Fruit fly (Drosophila melanogaster) whole organism, embryonic: ENCODE results near the gene CG33703.

Experiments
- Aef1 ChIP-seq: fragments of 200-800 bp; sonication (Bioruptor generic); IDR thresholded peaks from 3 replicates; pipeline ENCODE4 v1.3.6; 2022; ENCODE audit warnings: missing biosample characterization, missing genetic modification characterization
- CG10321 ChIP-seq: fragments of 200-800 bp; sonication (Bioruptor generic); IDR thresholded peaks from 2 replicates; pipeline ENCODE4 v1.3.6; 2022; ENCODE audit warnings: missing biosample characterization, missing genetic modification characterization
- CG10366 ChIP-seq: fragments of 200-800 bp; sonication (Bioruptor generic); IDR thresholded peaks from 2 replicates; pipeline ENCODE4 v1.3.6; 2022; ENCODE audit warnings: missing biosample characterization, missing genetic modification characterization
- CG11504 ChIP-seq: fragments of 200-800 bp; sonication (Bioruptor generic); optimal IDR thresholded peaks from 3 replicates; lab custom pipeline; 2019; ENCODE audit warnings: missing biosample characterization, mild to moderate bottlenecking, missing genetic modification characterization, moderate library complexity
- CG12104 ChIP-seq: fragments of 200-800 bp; sonication (Bioruptor generic); optimal IDR thresholded peaks from 3 replicates; lab custom pipeline; 2016; ENCODE audit warnings: missing biosample characterization, missing genetic modification characterization
- CG1233 ChIP-seq: fragments of 200-800 bp; sonication (Bioruptor generic); optimal IDR thresholded peaks from 4 replicates; lab custom pipeline; 2018; ENCODE audit warnings: missing biosample characterization, mild to moderate bottlenecking, missing genetic modification characterization
- CG13123 ChIP-seq: fragments of 200-800 bp; sonication (Bioruptor generic); optimal IDR thresholded peaks from 2 replicates; lab custom pipeline; 2016; ENCODE audit warnings: missing biosample characterization, missing genetic modification characterization
- CG1603 ChIP-seq: fragments of 200-800 bp; sonication (Bioruptor generic); optimal IDR thresholded peaks from 2 replicates; lab custom pipeline; 2019; ENCODE audit warnings: missing biosample characterization, mild to moderate bottlenecking, missing genetic modification characterization, moderate library complexity
- CG1792 ChIP-seq: fragments of 200-800 bp; sonication (Bioruptor generic); optimal IDR thresholded peaks from 2 replicates; lab custom pipeline; 2016; ENCODE audit warnings: missing biosample characterization, missing genetic modification characterization
- CG3726 ChIP-seq: fragments of 200-800 bp; sonication (Bioruptor generic); IDR thresholded peaks from 3 replicates; pipeline ENCODE4, ENCODE4 v1.3.6; 2022; ENCODE audit warnings: missing biosample characterization, missing genetic modification characterization
- CG4820 ChIP-seq: fragments of 200-800 bp; sonication (Bioruptor generic); optimal IDR thresholded peaks from 3 replicates; lab custom pipeline; 2016; ENCODE audit warnings: missing biosample characterization, missing genetic modification characterization
- CG5245 ChIP-seq: fragments of 200-800 bp; sonication (Bioruptor generic); optimal IDR thresholded peaks from 3 replicates; lab custom pipeline; 2016; ENCODE audit warnings: missing biosample characterization, missing genetic modification characterization
- CG6254 ChIP-seq: fragments of 200-800 bp; sonication (Bioruptor generic); optimal IDR thresholded peaks from 3 replicates; lab custom pipeline; 2017; ENCODE audit warnings: mild to moderate bottlenecking, missing biosample characterization, missing genetic modification reagents, missing genetic modification characterization
- CG6854 ChIP-seq: fragments of 200-800 bp; sonication (Bioruptor generic); optimal IDR thresholded peaks from 3 replicates; lab custom pipeline; 2017; ENCODE audit warnings: missing biosample characterization, mild to moderate bottlenecking, missing genetic modification characterization
- CG7357 ChIP-seq: fragments of 200-800 bp; sonication (Bioruptor generic); IDR thresholded peaks from 3 replicates; pipeline ENCODE4 v1.3.6; 2022; ENCODE audit warnings: missing biosample characterization, missing genetic modification characterization
- CG7556 ChIP-seq: fragments of 200-800 bp; sonication (Bioruptor generic); optimal IDR thresholded peaks from 2 replicates; lab custom pipeline; 2017; ENCODE audit warnings: missing biosample characterization, mild to moderate bottlenecking, missing genetic modification characterization
- CG8089 ChIP-seq: fragments of 200-800 bp; sonication (Bioruptor generic); optimal IDR thresholded peaks from 3 replicates; lab custom pipeline; 2016; ENCODE audit warnings: missing biosample characterization, missing genetic modification characterization
- Dip3 ChIP-seq: fragments of 200-800 bp; sonication (Bioruptor generic); optimal IDR thresholded peaks from 3 replicates; lab custom pipeline; 2016; ENCODE audit warnings: missing biosample characterization, missing genetic modification characterization
- Drgx ChIP-seq: fragments of 200-800 bp; sonication (Bioruptor generic); IDR thresholded peaks from 2 replicates; pipeline ENCODE4 v1.3.6; 2022; ENCODE audit warnings: missing biosample characterization, missing genetic modification characterization
- Ets97D ChIP-seq: fragments of 200-800 bp; sonication (Bioruptor generic); optimal IDR thresholded peaks from 3 replicates; lab custom pipeline; 2016; ENCODE audit warnings: missing biosample characterization, missing genetic modification characterization
- HLH3B ChIP-seq: fragments of 200-800 bp; sonication (Bioruptor generic); IDR thresholded peaks from 2 replicates; pipeline ENCODE4 v1.3.6; 2022; ENCODE audit warnings: missing biosample characterization, missing genetic modification characterization
- Hr78 ChIP-seq, 2 experiments: fragments of 200-800 bp in 1 of 2; fragments of >200 bp in 1 of 2; sonication (Bioruptor generic) in 1 of 2; optimal IDR thresholded peaks; 2 replicates each; lab custom pipeline; 2017 to 2019; ENCODE audit warnings: missing biosample characterization in 2 of 2, missing genetic modification characterization in 2 of 2, mild to moderate bottlenecking in 1 of 2, moderate library complexity in 1 of 2
- Mad ChIP-seq: fragments of 200-800 bp; sonication (Bioruptor generic); optimal IDR thresholded peaks from 2 replicates; lab custom pipeline; 2016; ENCODE audit warnings: missing biosample characterization, missing genetic modification characterization
- Med ChIP-seq: fragments of 200-800 bp; sonication (Bioruptor generic); peaks from one replicate; lab custom pipeline; 2016; ENCODE audit warnings: missing biosample characterization, missing genetic modification characterization, mild to moderate bottlenecking, inconsistent platforms, moderate library complexity
- NFAT ChIP-seq: fragments of 200-800 bp; sonication (Bioruptor generic); IDR thresholded peaks from 2 replicates; pipeline ENCODE4 v1.3.6; 2022; ENCODE audit warnings: missing biosample characterization, missing genetic modification characterization
- Poxn ChIP-seq: fragments of 200-800 bp; sonication (Bioruptor generic); IDR thresholded peaks from 2 replicates; pipeline ENCODE4 v1.3.6; 2022; ENCODE audit warnings: missing biosample characterization, missing genetic modification characterization
- Sox102F ChIP-seq: fragments of 200-800 bp; sonication (Bioruptor generic); optimal IDR thresholded peaks from 2 replicates; lab custom pipeline; 2018; ENCODE audit warnings: missing biosample characterization, mild to moderate bottlenecking, missing genetic modification characterization, moderate library complexity
- az2 ChIP-seq: fragments of 200-800 bp; sonication (Bioruptor generic); optimal IDR thresholded peaks from 3 replicates; lab custom pipeline; 2016; ENCODE audit warnings: missing biosample characterization, missing genetic modification characterization
- ci ChIP-seq: fragments of 200-800 bp; sonication (Bioruptor generic); IDR thresholded peaks from 3 replicates; pipeline ENCODE4 v1.3.6; 2022; ENCODE audit warnings: missing biosample characterization, missing genetic modification characterization
- da ChIP-seq: fragments of 200-800 bp; sonication (Bioruptor generic); optimal IDR thresholded peaks from 2 replicates; lab custom pipeline; 2016; ENCODE audit warnings: missing biosample characterization, missing genetic modification characterization
- dmrt99B ChIP-seq: fragments of 200-800 bp; sonication (Bioruptor generic); optimal IDR thresholded peaks from 2 replicates; lab custom pipeline; 2018; ENCODE audit warnings: missing biosample characterization, mild to moderate bottlenecking, missing genetic modification characterization, moderate library complexity
- dysf ChIP-seq: fragments of 200-800 bp; sonication (Bioruptor generic); IDR thresholded peaks from 3 replicates; pipeline ENCODE4 v1.3.6; 2022; ENCODE audit warnings: missing biosample characterization, missing genetic modification characterization
- esg ChIP-seq: fragments of 200-800 bp; sonication (Bioruptor generic); conservative IDR thresholded peaks from 2 replicates; pipeline ENCODE4 v1.3.6; 2022; ENCODE audit warnings: missing biosample characterization, missing genetic modification characterization
- exex ChIP-seq: fragments of 200-800 bp; sonication (Bioruptor generic); optimal IDR thresholded peaks from 4 replicates; lab custom pipeline; 2018; ENCODE audit warnings: missing biosample characterization, mild to moderate bottlenecking, missing genetic modification characterization, moderate library complexity
- gce ChIP-seq: fragments of 200-800 bp; sonication (Bioruptor generic); IDR thresholded peaks from 3 replicates; pipeline ENCODE4 v1.3.6; 2022; ENCODE audit warnings: missing biosample characterization, missing genetic modification characterization
- gem ChIP-seq: fragments of 200-800 bp; sonication (Bioruptor generic); optimal IDR thresholded peaks from 2 replicates; lab custom pipeline; 2019; ENCODE audit warnings: missing biosample characterization, mild to moderate bottlenecking, missing genetic modification characterization, moderate library complexity
- hkb ChIP-seq, 2 experiments: fragments of 200-800 bp in 1 of 2; fragments of >200 bp in 1 of 2; sonication (Bioruptor generic) in 1 of 2; IDR thresholded peaks in 1 of 2; optimal IDR thresholded peaks in 1 of 2; 2 replicates each; pipeline versions ENCODE4 v1.3.6 to Lab custom; 2017 to 2022; ENCODE audit warnings: missing biosample characterization in 1 of 2, missing genetic modification characterization in 1 of 2
- oc ChIP-seq: fragments of 200-800 bp; sonication (Bioruptor generic); optimal IDR thresholded peaks from 2 replicates; lab custom pipeline; 2018; ENCODE audit warnings: missing biosample characterization, mild to moderate bottlenecking, missing genetic modification characterization, moderate library complexity
- pan ChIP-seq, 4 experiments: fragments of >200 bp in 3 of 4; fragments of 200-800 bp in 1 of 4; sonication (Bioruptor generic) in 1 of 4; optimal IDR thresholded peaks in 3 of 4; IDR thresholded peaks in 1 of 4; 2 replicates each; pipeline versions ENCODE4 v1.3.6 to Lab custom; 2017 to 2022; ENCODE audit warnings: missing biosample characterization in 2 of 4, missing genetic modification characterization in 2 of 4, mixed read lengths in 1 of 4
- row ChIP-seq: fragments of 200-800 bp; sonication (Bioruptor generic); IDR thresholded peaks from 3 replicates; pipeline ENCODE4 v1.3.6; 2022; ENCODE audit warnings: missing biosample characterization, missing genetic modification characterization
- sisA ChIP-seq: fragments of 200-800 bp; sonication (Bioruptor generic); IDR thresholded peaks from 2 replicates; pipeline ENCODE4 v1.3.6; 2022; ENCODE audit warnings: missing biosample characterization, missing genetic modification characterization
- slbo ChIP-seq: fragments of 200-800 bp; sonication (Bioruptor generic); IDR thresholded peaks from 2 replicates; pipeline ENCODE4 v1.3.6; 2022; ENCODE audit warnings: missing biosample characterization, missing genetic modification characterization
- tgo ChIP-seq: fragments of 200-800 bp; sonication (Bioruptor generic); IDR thresholded peaks from 3 replicates; pipeline ENCODE4 v1.3.6; 2022; ENCODE audit warnings: missing biosample characterization, missing genetic modification characterization
- trh ChIP-seq: fragments of 200-800 bp; sonication (Bioruptor generic); optimal IDR thresholded peaks from 2 replicates; lab custom pipeline; 2016; ENCODE audit warnings: missing biosample characterization, missing genetic modification characterization
- vvl ChIP-seq: fragments of 200-800 bp; sonication (Bioruptor generic); IDR thresholded peaks from 2 replicates; pipeline ENCODE4 v1.3.6; 2022; ENCODE audit warnings: missing biosample characterization, missing genetic modification characterization
- z ChIP-seq: fragments of 200-800 bp; sonication (Bioruptor generic); IDR thresholded peaks from 3 replicates; pipeline ENCODE4 v1.3.6; 2022; ENCODE audit warnings: missing biosample characterization, missing genetic modification characterization
- zen ChIP-seq: fragments of 200-800 bp; sonication (Bioruptor generic); optimal IDR thresholded peaks from 3 replicates; lab custom pipeline; 2018; ENCODE audit warnings: missing biosample characterization, mild to moderate bottlenecking, missing genetic modification characterization, moderate library complexity

The CG33703 gene

DNA sequence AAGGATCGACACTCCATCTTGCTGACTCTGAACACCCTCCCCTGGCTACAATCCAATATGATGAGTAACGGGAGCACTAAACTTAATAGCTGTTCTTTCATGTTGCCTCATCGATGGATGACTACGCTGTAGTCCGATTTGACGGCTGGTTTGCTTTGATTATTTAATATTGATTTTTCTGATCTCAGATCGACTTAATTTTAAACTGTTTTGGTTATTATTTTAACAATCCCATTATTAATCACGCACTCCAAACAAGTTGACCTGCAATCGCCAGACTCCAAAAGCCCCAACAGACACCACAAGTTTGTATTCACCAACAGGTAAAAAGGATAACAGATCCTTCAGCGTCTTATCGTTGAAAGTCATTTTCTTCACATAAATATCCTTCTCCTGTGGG is at the start of gene CG33703:
Gene CG33703, minus strand, starts transcription at position 101 of the 400 bp plus-strand sequence.
- no peak for TF ChIP-seq gce (GFP tag; lab: Robert Waterston, UW)
- TF ChIP-seq CG7556 (GFP tag; lab: Kevin White, UChicago), result no peak
- no peak for TF ChIP-seq CG11504 (tag; lab: Kevin White, UChicago)
- no peak for TF ChIP-seq CG1792 (GFP tag; lab: Kevin White, UChicago)
- no peak for TF ChIP-seq Aef1
- TF ChIP-seq CG7357 (GFP tag; lab: Robert Waterston, UW), result no peak
- TF ChIP-seq z (GFP tag; lab: Robert Waterston, UW), result no peak
- TF ChIP-seq CG12104 (GFP tag; lab: Kevin White, UChicago), result no peak
- no peak for TF ChIP-seq Hr78 (GFP tag; optimal IDR thresholded peaks at IDR 0.05; lab: Kevin White, UChicago)
- no peak for TF ChIP-seq CG5245 (GFP tag; lab: Kevin White, UChicago)
- TF ChIP-seq CG8089 (GFP tag; lab: Kevin White, UChicago), result no peak
- TF ChIP-seq da (GFP tag; lab: Kevin White, UChicago), result no peak
- no peak for TF ChIP-seq oc
- TF ChIP-seq Dip3 (GFP tag; lab: Kevin White, UChicago), result no peak
- no peak for TF ChIP-seq CG1233
- no peak for TF ChIP-seq CG6254
- TF ChIP-seq CG10321 (GFP tag; lab: Robert Waterston, UW), result no peak
- no peak for TF ChIP-seq trh (GFP tag; lab: Kevin White, UChicago)
- TF ChIP-seq az2, result no peak

DNA sequence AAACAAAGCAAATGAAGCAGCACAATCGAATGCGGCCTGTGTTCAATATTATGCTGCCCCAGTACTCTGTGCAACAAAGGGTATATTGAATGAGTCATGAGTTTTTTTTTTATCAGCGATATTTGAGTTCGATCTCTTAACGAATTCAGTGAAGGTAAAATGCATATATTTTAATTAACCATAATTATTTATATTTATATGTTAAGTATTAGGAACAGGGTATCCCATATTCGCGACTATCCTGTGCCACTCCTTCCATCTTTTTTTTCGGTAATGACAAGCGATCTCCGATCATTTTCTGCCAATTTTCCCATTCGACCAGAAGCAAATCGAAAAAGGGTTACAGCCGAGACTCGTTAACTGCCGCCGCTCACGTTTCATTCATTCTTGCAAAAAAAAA is 46.6 kb upstream of the CG33703 start:
- TF ChIP-seq dmrt99B (tag; lab: Kevin White, UChicago), result peak; percentile 14
- peak; percentile 13; the same call in 1 of the 2 replicates for TF ChIP-seq CG10366
- TF ChIP-seq CG11504 (tag; lab: Kevin White, UChicago), result peak; percentile 14
- TF ChIP-seq Sox102F, result peak; percentile 35
- TF ChIP-seq Poxn (GFP tag; lab: Robert Waterston, UW), result no peak
- TF ChIP-seq HLH3B, result 0 out of 2 replicates have a peak, but pooled peaks have one; percentile 33
- TF ChIP-seq zen (tag; lab: Kevin White, UChicago), result no peak
- TF ChIP-seq CG3726 (GFP tag; lab: Robert Waterston, UW), result no peak
- 0 out of 3 replicates have a peak, but pooled peaks have one; percentile 32 for TF ChIP-seq ci (GFP tag; lab: Robert Waterston, UW)
- no peak for TF ChIP-seq Mad (GFP tag; lab: Kevin White, UChicago)
- 0 out of 2 replicates have a peak, but pooled peaks have one; percentile 12 for TF ChIP-seq esg (GFP tag; lab: Robert Waterston, UW)
- no peak for TF ChIP-seq NFAT (GFP tag; lab: Robert Waterston, UW)
- 0 out of 3 replicates have a peak, but pooled peaks have one; percentile 37 for TF ChIP-seq dysf (GFP tag; lab: Robert Waterston, UW)
- TF ChIP-seq gem, result peak; percentile 7
- 0 out of 2 replicates have a peak, but pooled peaks have one; percentile 7 for TF ChIP-seq sisA
- peak; percentile 33; the same call in 1 of the 2 replicates for TF ChIP-seq vvl (GFP tag; lab: Robert Waterston, UW)
- no peak for TF ChIP-seq CG13123 (GFP tag; lab: Kevin White, UChicago)
- TF ChIP-seq row (GFP tag; lab: Robert Waterston, UW), result peak; percentile 38; the same call in 2 of the 3 replicates
- TF ChIP-seq pan (optimal IDR thresholded peaks at IDR 0.05; lab: Kevin White, UChicago), result no peak
- TF ChIP-seq pan (GFP tag; optimal IDR thresholded peaks at IDR 0.05 in 1 of 2, IDR thresholded peaks at IDR 0.05 in 1 of 2), result no peak
- peak; percentile 9; the same call in 1 of the 2 replicates for TF ChIP-seq Drgx (GFP tag; lab: Robert Waterston, UW)
- no peak for TF ChIP-seq hkb (optimal IDR thresholded peaks at IDR 0.05; lab: Kevin White, UChicago)
- TF ChIP-seq hkb (GFP tag; IDR thresholded peaks at IDR 0.05; lab: Robert Waterston, UW), result 0 out of 2 replicates have a peak, but pooled peaks have one; percentile 17
- no peak for TF ChIP-seq CG6854 (GFP tag; lab: Kevin White, UChicago)
- no peak for TF ChIP-seq CG4820 (GFP tag; lab: Kevin White, UChicago)
- TF ChIP-seq exex (tag; lab: Kevin White, UChicago), result no peak
- TF ChIP-seq Ets97D, result no peak
- 0 out of 2 replicates have a peak, but pooled peaks have one; percentile 36 for TF ChIP-seq slbo (GFP tag; lab: Robert Waterston, UW)
- TF ChIP-seq CG1603 (tag; lab: Kevin White, UChicago), result no peak
- TF ChIP-seq Med (GFP tag; lab: Kevin White, UChicago), result peak; percentile 40
- TF ChIP-seq tgo (GFP tag; lab: Robert Waterston, UW), result no peak
- TF ChIP-seq, all 482 proteins: peak for 16
